Worm (Caenorhabditis elegans): ENCODE measurements around the gene rol-1.

DNA sequence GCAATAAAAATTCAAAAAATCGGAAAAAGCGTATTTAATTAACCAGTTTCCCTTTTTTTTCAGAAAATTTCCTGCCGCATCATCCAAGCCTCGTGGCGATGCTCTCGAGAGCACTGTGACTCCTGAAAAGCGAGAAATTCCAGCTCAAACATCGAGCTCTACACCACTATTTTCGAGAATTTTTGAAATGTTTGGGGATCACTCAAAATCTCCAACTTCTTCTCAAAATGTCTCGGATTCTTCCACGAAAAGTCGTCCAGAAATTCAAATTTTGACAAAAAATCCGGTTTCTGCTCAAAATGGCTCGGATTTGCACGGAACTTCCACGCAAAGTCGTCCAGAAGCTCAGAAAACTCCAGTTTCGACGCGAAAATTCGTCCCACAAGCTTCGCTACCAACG, 34.4 kb upstream of the rol-1 start:
- TF ChIP-seq ceh-36 (tag; optimal IDR thresholded peaks at IDR 0.05) (no peak), ama-1 (optimal IDR thresholded peaks at IDR 0.05) (no peak), flt-1 (GFP tag; IDR thresholded peaks at IDR 0.05) (no peak), tra-4 (tag; optimal IDR thresholded peaks at IDR 0.05) (no peak), ets-7 (tag; optimal IDR thresholded peaks at IDR 0.05) (no peak), scrt-1 (GFP tag; IDR thresholded peaks at IDR 0.05) (no peak), B0310.2 (tag; optimal IDR thresholded peaks at IDR 0.05) (no peak)
